Worm (Caenorhabditis elegans) whole organism, dauer: ENCODE measurements around the gene F44E2.9.

Source experiments
- unc-62 ChIP-seq: sonication (generic microtip); optimal IDR thresholded peaks from 2 replicates; lab custom pipeline; 2017; ENCODE audit warnings: missing biosample characterization, missing genetic modification reagents, missing genetic modification characterization

F44E2.9 gene

DNA sequence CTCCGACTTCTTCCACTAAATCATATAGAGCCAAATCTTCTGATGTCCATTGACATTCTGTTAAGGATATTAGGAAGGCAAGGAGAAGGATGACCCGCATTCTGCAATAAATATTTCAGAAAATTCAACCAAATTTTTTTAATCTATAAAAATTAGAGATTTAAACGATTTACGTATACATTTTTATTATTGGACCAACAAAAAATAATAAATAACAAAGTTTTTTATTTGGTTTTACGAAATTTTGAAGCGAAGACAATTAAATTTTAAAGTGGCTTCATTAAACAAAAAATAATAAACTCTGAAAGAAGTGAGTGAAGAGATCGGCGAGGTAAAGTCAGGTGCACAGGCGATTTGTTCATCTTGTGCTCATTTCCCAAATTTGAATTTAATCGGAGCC lies 23.2 kb downstream of the F44E2.9 start, which contains the start of gene F54F2.9:
TSS of gene F54F2.9 (minus strand) at position 101 of the 400 bp plus-strand sequence.
- no peak for TF ChIP-seq unc-62

DNA sequence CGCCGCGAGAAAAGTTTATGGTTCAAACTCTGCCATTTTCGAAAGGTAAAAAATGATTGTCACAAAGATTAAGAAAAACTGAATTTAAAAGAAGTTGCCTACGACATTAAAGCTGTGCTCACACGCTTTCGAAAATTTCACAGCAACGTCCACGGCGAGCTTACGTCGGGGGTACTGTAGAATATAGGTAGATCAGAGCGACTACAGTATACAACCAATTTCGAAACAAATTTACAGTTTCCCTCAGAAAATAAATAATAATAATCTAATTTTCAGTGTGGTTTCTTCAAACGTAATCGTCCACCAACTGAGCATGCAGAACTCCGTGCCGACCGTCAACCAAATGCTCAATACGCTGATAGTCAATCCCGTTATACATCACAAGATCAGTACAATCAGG lies 25.8 kb downstream of the F44E2.9 start:
- TF ChIP-seq unc-62 = no peak

DNA sequence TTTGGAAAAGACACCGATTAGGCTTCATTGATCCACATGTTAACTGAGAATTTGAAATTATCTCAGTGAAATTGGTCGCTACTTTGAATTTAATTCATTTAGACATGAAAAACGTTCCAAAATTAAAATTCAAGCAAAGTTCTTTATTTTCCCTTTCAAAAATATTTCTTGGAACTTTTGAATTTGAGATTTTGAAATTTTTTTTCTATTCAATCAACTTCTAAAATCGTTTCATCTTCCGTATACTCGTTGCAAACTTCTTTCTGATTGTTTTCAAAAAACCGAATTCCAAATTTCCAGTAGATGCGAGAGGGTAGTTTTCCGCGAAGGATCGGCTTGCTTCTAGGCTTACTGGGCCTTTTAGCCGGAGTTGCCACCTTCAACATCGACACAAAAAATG lies 31.7 kb downstream of the F44E2.9 start, which contains the start of gene pat-2:
TSS of gene pat-2 (plus strand) at position 301 of the 400 bp plus-strand sequence.
- TF ChIP-seq unc-62 = no peak

DNA sequence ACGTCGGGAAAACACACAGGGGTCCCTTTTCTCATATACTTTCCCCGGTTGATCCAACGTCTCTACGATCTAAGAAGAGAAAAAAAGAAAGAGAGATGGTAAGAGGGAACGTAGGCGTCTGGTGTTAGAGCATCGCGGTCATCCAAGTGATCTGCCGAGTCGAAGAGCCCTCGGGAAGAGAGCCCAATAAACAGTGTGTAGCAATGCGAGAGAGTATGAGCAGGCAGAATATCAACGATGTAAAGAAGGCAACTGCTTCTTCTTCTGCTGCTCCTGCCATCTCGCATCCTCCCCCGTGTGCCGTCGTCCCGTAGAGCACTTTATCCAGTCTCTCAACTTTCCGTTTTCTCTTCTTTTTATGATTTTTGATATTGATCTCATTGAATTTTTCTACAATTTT lies 34.6 kb downstream of the F44E2.9 start:
- TF ChIP-seq unc-62 = no peak

DNA sequence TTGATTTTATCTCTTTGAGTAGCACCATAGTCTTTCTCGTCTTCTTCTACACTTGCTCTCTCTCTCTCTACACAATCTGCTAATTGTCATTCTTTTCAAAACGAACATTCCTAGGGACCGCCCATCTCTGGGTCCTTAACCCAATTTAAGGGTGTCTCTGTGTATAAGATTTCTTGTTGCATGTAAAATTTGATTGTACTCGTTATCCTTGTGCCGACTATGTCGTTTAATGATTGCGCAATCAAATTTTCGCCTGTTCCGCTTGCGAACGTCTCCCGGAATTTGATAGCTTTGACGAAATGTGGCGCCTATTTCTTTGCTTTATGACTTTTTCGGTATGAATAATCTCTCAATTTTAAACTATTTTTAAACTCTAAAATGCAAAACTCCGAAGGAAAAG lies 39.2 kb downstream of the F44E2.9 start:
- no peak for TF ChIP-seq unc-62

DNA sequence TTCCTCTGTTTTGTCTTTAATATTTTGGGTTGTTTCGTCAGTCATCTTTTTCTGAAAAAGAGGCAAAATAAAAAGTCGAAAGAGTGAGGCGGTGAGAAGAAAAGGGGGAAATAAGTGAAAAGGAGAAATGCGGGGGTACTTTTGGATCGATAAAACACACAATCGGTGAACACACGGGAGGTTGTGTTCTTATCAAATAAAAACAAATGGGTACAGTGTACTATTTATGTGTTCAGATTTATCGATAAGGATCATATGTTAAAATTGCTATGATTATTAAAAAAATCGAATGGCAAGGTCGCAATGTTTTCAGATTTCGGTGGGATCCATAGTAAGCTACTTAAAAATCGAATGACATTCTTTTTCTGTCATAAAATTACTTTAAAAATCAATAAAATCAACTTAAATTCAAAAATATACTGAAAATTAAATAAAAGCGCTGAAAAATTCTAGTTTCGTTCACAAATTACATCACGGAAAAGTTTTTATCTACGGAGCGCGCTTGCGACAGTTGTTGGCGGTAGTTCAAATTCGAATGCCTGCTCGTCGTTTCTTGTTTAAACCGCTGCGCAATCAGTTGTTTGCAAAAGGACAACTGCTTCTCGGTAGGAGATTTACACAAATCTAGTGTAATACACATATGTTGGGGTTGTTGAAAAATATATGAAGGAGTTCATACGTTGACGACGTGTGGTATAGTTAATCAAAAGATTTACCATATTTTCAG lies 40.9 kb downstream of the F44E2.9 start, which contains the start of gene prx-19:
TSS of gene prx-19 (minus strand) at position 51 of the 727 bp plus-strand sequence.
- no peak for TF ChIP-seq unc-62

DNA sequence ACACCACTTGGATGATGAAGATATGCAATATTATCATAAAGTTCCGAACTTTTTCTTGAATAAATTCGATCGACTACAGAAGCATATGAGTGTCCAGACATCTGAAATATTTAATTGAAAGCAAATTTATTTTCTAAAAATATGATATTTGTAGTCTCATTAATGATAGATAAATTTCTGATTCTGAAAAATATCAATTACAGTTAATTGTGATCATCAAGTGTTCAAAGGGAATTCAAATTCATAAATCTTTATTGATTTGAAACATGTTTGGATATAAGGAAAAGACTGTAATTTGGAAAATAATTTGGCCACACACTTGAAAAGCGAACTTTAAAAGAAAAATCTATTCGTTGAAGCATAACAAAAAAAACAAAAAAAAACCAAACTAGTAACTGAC lies 43.1 kb downstream of the F44E2.9 start, which contains the start of gene F54F2.7:
TSS of gene F54F2.7 (minus strand) at position 101 of the 400 bp plus-strand sequence.
- TF ChIP-seq unc-62 = no peak

DNA sequence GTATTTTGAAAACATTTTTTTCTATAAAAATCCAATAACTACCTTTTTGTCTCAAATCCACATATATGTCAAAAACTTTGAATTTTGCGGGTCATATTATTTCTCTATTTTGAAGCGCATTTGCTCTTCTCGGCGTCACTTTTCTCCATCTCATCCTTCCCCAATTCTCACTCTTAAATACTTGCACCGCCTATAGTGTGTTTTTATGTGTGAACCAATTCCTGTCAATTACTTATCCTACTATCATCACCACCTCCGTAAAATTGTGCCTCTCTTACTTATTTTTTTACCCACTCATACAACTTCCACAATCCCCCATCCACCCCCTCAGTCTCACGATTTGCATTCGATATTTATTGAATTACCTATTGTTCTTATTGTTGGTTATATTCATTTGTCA lies 44.5 kb downstream of the F44E2.9 start:
- no peak for TF ChIP-seq unc-62

DNA sequence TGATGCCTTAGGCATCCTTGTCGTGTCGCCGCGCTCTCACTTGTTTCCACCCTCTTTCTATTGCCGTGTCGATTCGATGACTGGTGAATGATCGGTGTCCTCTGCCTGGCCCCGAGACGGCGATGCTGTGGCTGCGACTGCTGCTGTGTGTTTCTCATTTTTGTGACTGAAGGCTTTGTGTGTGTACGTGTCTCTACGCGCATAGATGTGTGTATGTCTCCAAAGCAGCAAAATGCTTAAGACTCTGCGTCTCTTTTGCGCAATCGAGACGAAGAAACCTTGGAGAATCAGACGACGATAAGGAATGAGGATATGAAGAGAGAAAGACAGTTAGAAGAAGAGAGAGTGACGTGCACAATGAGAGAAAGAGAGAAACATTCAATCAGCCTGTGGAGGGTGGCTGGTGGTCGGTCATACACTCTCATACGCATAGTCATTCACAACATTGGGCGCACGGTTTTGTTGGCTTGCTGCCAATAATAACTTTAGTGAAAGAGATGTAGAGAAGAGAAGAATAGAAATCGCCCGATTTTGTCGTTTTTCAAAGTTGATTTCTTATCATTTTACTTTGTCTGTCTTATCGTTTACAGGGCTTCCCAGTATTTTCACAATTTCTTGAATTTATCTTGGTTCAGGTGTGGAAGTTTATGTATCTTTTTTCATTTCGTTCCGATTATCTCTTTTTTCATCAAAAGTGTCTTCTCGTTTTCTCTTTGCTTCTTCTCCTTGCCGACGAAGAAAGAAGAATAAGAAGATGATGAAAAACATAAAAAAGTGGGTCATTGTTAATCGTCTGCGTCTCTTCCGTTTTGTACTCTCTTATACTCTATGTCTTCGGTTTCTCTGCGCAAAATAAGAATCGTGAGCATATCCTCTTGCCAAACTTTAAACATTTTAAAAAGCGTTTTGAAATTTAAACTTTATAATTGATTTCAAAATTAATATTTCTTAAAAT lies 48.2 kb downstream of the F44E2.9 start:
- peak; percentile 14 for TF ChIP-seq unc-62

DNA sequence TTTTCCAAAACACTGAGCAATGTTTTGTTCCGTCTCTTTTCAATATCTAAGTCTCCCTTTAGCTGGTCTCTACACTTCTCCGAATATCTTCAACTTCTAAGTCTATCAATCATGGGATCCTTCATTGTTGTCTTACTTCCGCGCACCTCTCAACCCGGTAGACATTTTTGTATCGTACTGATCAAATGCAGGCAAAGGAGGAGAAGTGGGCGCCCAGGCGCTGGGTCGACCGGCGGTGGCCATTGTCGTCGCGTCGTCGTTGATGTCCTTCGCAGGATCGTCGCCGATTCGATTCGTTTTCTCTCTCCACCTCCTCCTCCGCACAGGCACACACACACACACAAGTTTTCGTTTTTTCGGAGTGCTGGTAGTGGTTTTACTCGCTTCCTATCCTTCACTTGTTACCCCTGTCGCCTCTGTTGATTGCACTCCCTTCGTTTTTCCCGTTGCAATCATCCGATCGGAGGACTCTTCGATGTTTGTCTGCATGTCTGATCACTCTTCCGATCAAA lies 48.9 kb downstream of the F44E2.9 start:
- TF ChIP-seq unc-62 = no peak

DNA sequence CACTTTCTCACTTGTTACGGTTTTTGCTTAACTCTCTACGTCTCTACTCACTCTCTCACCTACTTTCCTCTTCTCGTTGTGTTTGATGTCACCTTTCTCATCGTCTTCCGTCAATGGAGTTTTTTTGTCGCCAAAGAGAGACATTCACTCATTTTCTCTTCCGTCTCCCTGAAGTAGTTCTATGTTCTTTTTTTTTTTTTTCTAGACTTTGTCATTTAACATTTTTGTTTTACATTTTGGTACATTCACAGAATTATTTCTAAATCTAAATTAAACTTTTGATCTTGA lies 49.6 kb downstream of the F44E2.9 start:
- TF ChIP-seq unc-62 = no peak
